Worm (Caenorhabditis elegans) whole organism, young adult: Measurements from ENCODE around the gene cyn-16.

Experiments
- F57A8.1 ChIP-seq: fragments of 200-800 bp; sonication (Bioruptor generic); optimal IDR thresholded peaks from 2 replicates; lab custom pipeline; 2018; ENCODE audit warnings: mild to moderate bottlenecking, missing genetic modification characterization, moderate library complexity, missing compliant biosample characterization
- T07F8.4 ChIP-seq: sonication (generic microtip); optimal IDR thresholded peaks from 2 replicates; lab custom pipeline; 2016; ENCODE audit warnings: mild to moderate bottlenecking, missing genetic modification characterization, moderate library complexity, missing compliant biosample characterization
- ama-1 ChIP-seq, 3 experiments: fragments of 150-350 bp in 1 of 3; sonication (generic microtip) in 2 of 3; optimal IDR thresholded peaks; 2 replicates each; lab custom pipeline; 2014 to 2018; ENCODE audit warnings: missing biosample characterization in 2 of 3, missing genetic modification characterization in 2 of 3, missing genetic modification reagents in 2 of 3
- unc-130 ChIP-seq: sonication (generic microtip); optimal IDR thresholded peaks from 2 replicates; lab custom pipeline; 2016; ENCODE audit warnings: missing genetic modification reagents, missing genetic modification characterization, missing compliant biosample characterization

DNA sequence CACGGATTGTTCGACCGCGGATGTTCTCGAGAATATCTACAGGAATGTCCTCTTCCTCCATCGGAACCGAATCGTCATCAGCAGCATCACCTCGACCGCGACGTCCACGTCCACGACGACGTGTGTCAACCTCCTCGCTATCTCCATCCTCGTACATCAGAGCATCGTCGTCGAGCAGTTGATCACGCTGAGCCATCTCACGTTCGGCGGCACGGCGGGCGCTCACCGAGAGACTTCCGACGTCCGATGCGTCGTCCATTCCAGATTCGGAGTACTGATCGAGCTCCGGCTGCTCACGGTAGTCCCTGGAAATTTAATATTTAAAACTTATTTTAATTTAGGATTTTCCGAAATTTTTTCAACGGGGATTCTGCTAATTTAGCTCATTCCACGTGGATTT, 30.6 kb downstream of the cyn-16 start:
- TF ChIP-seq ama-1 (optimal IDR thresholded peaks at IDR 0.05; lab: Kevin White, UChicago) (no peak), ama-1 (GFP tag; optimal IDR thresholded peaks at IDR 0.05; lab: Kevin White, UChicago) (no peak), T07F8.4 (tag; lab: Kevin White, UChicago) (no peak), F57A8.1 (GFP tag; lab: Kevin White, UChicago) (no peak), unc-130 (GFP tag; lab: Kevin White, UChicago) (no peak)
